Fruit fly (Drosophila melanogaster) whole organism, embryonic: Measurements from ENCODE around the gene Ent3.

Experiments used
- BEAF-32 ChIP-seq: fragments of 200-800 bp; sonication (Bioruptor generic); optimal IDR thresholded peaks from 3 replicates; lab custom pipeline; 2017; ENCODE audit warnings: missing biosample characterization, missing genetic modification characterization, mild to moderate bottlenecking, moderate library complexity, missing genetic modification reagents
- BtbVII ChIP-seq: fragments of 200-800 bp; sonication (Bioruptor generic); optimal IDR thresholded peaks from 3 replicates; lab custom pipeline; 2017; ENCODE audit warnings: missing biosample characterization, mild to moderate bottlenecking, missing genetic modification characterization
- CG1024 ChIP-seq: fragments of 200-800 bp; sonication (Bioruptor generic); IDR thresholded peaks from 2 replicates; pipeline ENCODE4 v1.3.6; 2022; ENCODE audit warnings: missing biosample characterization, missing genetic modification characterization
- CG10267 ChIP-seq: fragments of 200-800 bp; sonication (Bioruptor generic); optimal IDR thresholded peaks from 2 replicates; lab custom pipeline; 2018; ENCODE audit warnings: missing biosample characterization, mild to moderate bottlenecking, missing genetic modification characterization, moderate library complexity
- CG10979 ChIP-seq: fragments of 200-800 bp; sonication (Bioruptor generic); optimal IDR thresholded peaks from 2 replicates; lab custom pipeline; 2018; ENCODE audit warnings: missing biosample characterization, mild to moderate bottlenecking, missing genetic modification characterization, moderate library complexity
- CG11504 ChIP-seq: fragments of 200-800 bp; sonication (Bioruptor generic); optimal IDR thresholded peaks from 3 replicates; lab custom pipeline; 2019; ENCODE audit warnings: missing biosample characterization, mild to moderate bottlenecking, missing genetic modification characterization, moderate library complexity
- CG12659 ChIP-seq: fragments of 200-800 bp; sonication (Bioruptor generic); optimal IDR thresholded peaks from 3 replicates; lab custom pipeline; 2017; ENCODE audit warnings: mild to moderate bottlenecking, missing biosample characterization, missing genetic modification reagents, missing genetic modification characterization
- CG13894 ChIP-seq: fragments of 200-800 bp; sonication (Bioruptor generic); optimal IDR thresholded peaks from 3 replicates; lab custom pipeline; 2018; ENCODE audit warnings: missing biosample characterization, mild to moderate bottlenecking, missing genetic modification characterization, moderate library complexity
- CG15601 ChIP-seq: fragments of 200-800 bp; sonication (Bioruptor generic); optimal IDR thresholded peaks from 3 replicates; lab custom pipeline; 2019; ENCODE audit warnings: missing biosample characterization, mild to moderate bottlenecking, missing genetic modification characterization, moderate library complexity
- CG16813 ChIP-seq: fragments of 200-800 bp; sonication (Bioruptor generic); IDR thresholded peaks from 3 replicates; pipeline ENCODE4 v1.3.6; 2022; ENCODE audit warnings: missing biosample characterization, missing genetic modification characterization; ENCODE audit not compliant: partially characterized antibody
- CG17385 ChIP-seq: fragments of 200-800 bp; sonication (Bioruptor generic); optimal IDR thresholded peaks from 3 replicates; lab custom pipeline; 2018; ENCODE audit warnings: missing biosample characterization, mild to moderate bottlenecking, missing genetic modification characterization
- CG18476 ChIP-seq: fragments of 200-800 bp; sonication (Bioruptor generic); optimal IDR thresholded peaks from 2 replicates; lab custom pipeline; 2016; ENCODE audit warnings: missing biosample characterization, mild to moderate bottlenecking, missing genetic modification characterization
- CG2712 ChIP-seq: fragments of 200-800 bp; optimal IDR thresholded peaks from 3 replicates; lab custom pipeline; 2019; ENCODE audit warnings: missing biosample characterization, mild to moderate bottlenecking, missing genetic modification characterization, moderate library complexity
- CG34224 ChIP-seq: fragments of 200-800 bp; sonication (Bioruptor generic); IDR thresholded peaks from 3 replicates; pipeline ENCODE4 v1.3.6; 2022; ENCODE audit warnings: missing biosample characterization, missing genetic modification characterization; ENCODE audit not compliant: partially characterized antibody
- CG34376 ChIP-seq: fragments of 200-800 bp; sonication (Bioruptor generic); optimal IDR thresholded peaks from 2 replicates; lab custom pipeline; 2018; ENCODE audit warnings: missing biosample characterization, mild to moderate bottlenecking, missing genetic modification characterization
- CG4617 ChIP-seq: fragments of 200-800 bp; sonication (Bioruptor generic); optimal IDR thresholded peaks from 3 replicates; lab custom pipeline; 2016; ENCODE audit warnings: missing biosample characterization, missing genetic modification characterization, borderline replicate concordance
- CG7987 ChIP-seq: fragments of 200-800 bp; sonication (Bioruptor generic); optimal IDR thresholded peaks from 2 replicates; lab custom pipeline; 2018; ENCODE audit warnings: missing biosample characterization, mild to moderate bottlenecking, missing genetic modification characterization, moderate library complexity
- CG8388 ChIP-seq: fragments of 200-800 bp; sonication (Bioruptor generic); optimal IDR thresholded peaks from 2 replicates; lab custom pipeline; 2019; ENCODE audit warnings: missing biosample characterization, mild to moderate bottlenecking, missing genetic modification characterization, moderate library complexity
- CTCF ChIP-seq: fragments of 200-800 bp; sonication (Bioruptor generic); optimal IDR thresholded peaks from 2 replicates; lab custom pipeline; 2017; ENCODE audit warnings: missing biosample characterization, mild to moderate bottlenecking, missing genetic modification characterization, moderate library complexity
- Chrac-16 ChIP-seq: fragments of 200-800 bp; sonication (Bioruptor generic); optimal IDR thresholded peaks from 3 replicates; lab custom pipeline; 2016; ENCODE audit warnings: missing biosample characterization, missing genetic modification characterization
- CkIIα-i1 ChIP-seq: fragments of 200-800 bp; sonication (Bioruptor generic); IDR thresholded peaks from 2 replicates; pipeline ENCODE4 v1.3.6; 2022; ENCODE audit warnings: missing biosample characterization, missing genetic modification characterization
- Dad ChIP-seq: fragments of 200-800 bp; sonication (Bioruptor generic); optimal IDR thresholded peaks from 3 replicates; lab custom pipeline; 2016; ENCODE audit warnings: missing biosample characterization, missing genetic modification characterization
- Deaf1 ChIP-seq: fragments of 200-800 bp; optimal IDR thresholded peaks from 3 replicates; lab custom pipeline; 2019; ENCODE audit warnings: missing biosample characterization, mild to moderate bottlenecking, missing genetic modification characterization, moderate library complexity
- Ets65A ChIP-seq: fragments of 200-800 bp; sonication (Bioruptor generic); peaks from one replicate; lab custom pipeline; 2016; ENCODE audit warnings: missing biosample characterization, missing genetic modification characterization
- Hr3 ChIP-seq: fragments of 200-800 bp; sonication (Bioruptor generic); optimal IDR thresholded peaks from 3 replicates; lab custom pipeline; 2016; ENCODE audit warnings: missing biosample characterization, missing genetic modification characterization
- Hsf ChIP-seq: fragments of 200-800 bp; sonication (Bioruptor generic); optimal IDR thresholded peaks from 3 replicates; lab custom pipeline; 2016; ENCODE audit warnings: missing biosample characterization, missing genetic modification characterization
- MESR4 ChIP-seq: fragments of 200-800 bp; sonication (Bioruptor generic); optimal IDR thresholded peaks from 2 replicates; lab custom pipeline; 2018; ENCODE audit warnings: missing biosample characterization, mild to moderate bottlenecking, missing genetic modification characterization, moderate library complexity
- Max ChIP-seq: fragments of 200-800 bp; sonication (Bioruptor generic); optimal IDR thresholded peaks from 2 replicates; lab custom pipeline; 2016; ENCODE audit warnings: missing biosample characterization, mild to moderate bottlenecking, missing genetic modification characterization
- Meics ChIP-seq: fragments of 200-800 bp; sonication (Bioruptor generic); optimal IDR thresholded peaks from 2 replicates; lab custom pipeline; 2017; ENCODE audit warnings: missing biosample characterization, mild to moderate bottlenecking, missing genetic modification characterization
- Opbp ChIP-seq: fragments of 200-800 bp; sonication (Bioruptor generic); IDR thresholded peaks from 3 replicates; pipeline ENCODE4 v1.3.6; 2022; ENCODE audit warnings: missing biosample characterization, missing genetic modification characterization; ENCODE audit not compliant: partially characterized antibody
- Ptx1 ChIP-seq: fragments of 200-800 bp; sonication (Bioruptor generic); IDR thresholded peaks from 2 replicates; pipeline ENCODE4 v1.3.6; 2022; ENCODE audit warnings: missing biosample characterization, missing genetic modification characterization
- Scr ChIP-seq: fragments of 200-800 bp; sonication (Bioruptor generic); IDR thresholded peaks from 2 replicates; pipeline ENCODE4 v1.3.6; 2022; ENCODE audit warnings: missing biosample characterization, missing genetic modification characterization; ENCODE audit not compliant: partially characterized antibody
- amos ChIP-seq: fragments of 200-800 bp; sonication (Bioruptor generic); IDR thresholded peaks from 2 replicates; pipeline ENCODE4 v1.3.6; 2022; ENCODE audit warnings: missing biosample characterization, missing genetic modification characterization; ENCODE audit not compliant: partially characterized antibody
- bbx ChIP-seq: fragments of 200-800 bp; sonication (Bioruptor generic); IDR thresholded peaks from 2 replicates; pipeline ENCODE4 v1.3.6; 2022; ENCODE audit warnings: missing biosample characterization, missing genetic modification characterization; ENCODE audit not compliant: partially characterized antibody
- bigmax ChIP-seq: fragments of 200-800 bp; sonication (Bioruptor generic); optimal IDR thresholded peaks from 2 replicates; lab custom pipeline; 2018; ENCODE audit warnings: missing biosample characterization, mild to moderate bottlenecking, missing genetic modification characterization
- cas ChIP-seq: fragments of 200-800 bp; sonication (Bioruptor generic); IDR thresholded peaks from 2 replicates; pipeline ENCODE4 v1.3.6; 2022; ENCODE audit warnings: missing biosample characterization, missing genetic modification characterization
- croc ChIP-seq: fragments of 200-800 bp; sonication (Bioruptor generic); conservative IDR thresholded peaks from 3 replicates; pipeline ENCODE4 v1.3.6; 2022; ENCODE audit warnings: missing biosample characterization, missing genetic modification characterization
- crp ChIP-seq, 2 experiments: fragments of 200-800 bp; sonication (Bioruptor generic); optimal IDR thresholded peaks; 2 replicates in 1 of 2; 3 replicates in 1 of 2; lab custom pipeline; 2017; ENCODE audit warnings: missing biosample characterization in 2 of 2, missing genetic modification characterization in 2 of 2, mild to moderate bottlenecking in 1 of 2, moderate library complexity in 1 of 2
- fd102C ChIP-seq: fragments of 200-800 bp; sonication (Bioruptor generic); optimal IDR thresholded peaks from 2 replicates; lab custom pipeline; 2018; ENCODE audit warnings: missing biosample characterization, mild to moderate bottlenecking, missing genetic modification characterization, moderate library complexity
- gcm ChIP-seq: fragments of 200-800 bp; sonication (Bioruptor generic); optimal IDR thresholded peaks from 2 replicates; lab custom pipeline; 2019; ENCODE audit warnings: missing biosample characterization, mild to moderate bottlenecking, missing genetic modification characterization, moderate library complexity
- ind ChIP-seq: fragments of 200-800 bp; sonication (Bioruptor generic); optimal IDR thresholded peaks from 3 replicates; lab custom pipeline; 2016; ENCODE audit warnings: missing biosample characterization, missing genetic modification characterization
- jing ChIP-seq: fragments of 200-800 bp; sonication (Bioruptor generic); optimal IDR thresholded peaks from 2 replicates; lab custom pipeline; 2018; ENCODE audit warnings: missing biosample characterization, mild to moderate bottlenecking, missing genetic modification characterization
- sens ChIP-seq: fragments of 200-800 bp; sonication (Bioruptor generic); peaks from one replicate; lab custom pipeline; 2016; ENCODE audit warnings: missing biosample characterization, missing genetic modification characterization
- shn ChIP-seq: fragments of 200-800 bp; sonication (Bioruptor generic); optimal IDR thresholded peaks from 3 replicates; lab custom pipeline; 2016; ENCODE audit warnings: missing biosample characterization, missing genetic modification characterization
- so ChIP-seq: fragments of 200-800 bp; sonication (Bioruptor generic); IDR thresholded peaks from 3 replicates; pipeline ENCODE4 v1.3.6; 2022; ENCODE audit warnings: missing biosample characterization, missing genetic modification characterization
- sug ChIP-seq: fragments of 200-800 bp; optimal IDR thresholded peaks from 2 replicates; lab custom pipeline; 2019; ENCODE audit warnings: missing biosample characterization, mild to moderate bottlenecking, missing genetic modification characterization, moderate library complexity
- tap ChIP-seq: fragments of 200-800 bp; optimal IDR thresholded peaks from 3 replicates; lab custom pipeline; 2019; ENCODE audit warnings: missing biosample characterization, mild to moderate bottlenecking, missing genetic modification characterization, moderate library complexity
- trem ChIP-seq: fragments of 200-800 bp; optimal IDR thresholded peaks from 3 replicates; lab custom pipeline; 2019; ENCODE audit warnings: missing biosample characterization, mild to moderate bottlenecking, missing genetic modification characterization, moderate library complexity
- unc-4 ChIP-seq: fragments of 200-800 bp; sonication (Bioruptor generic); IDR thresholded peaks from 2 replicates; pipeline ENCODE4 v1.3.6; 2022; ENCODE audit warnings: missing biosample characterization, missing genetic modification characterization; ENCODE audit not compliant: partially characterized antibody
- vfl ChIP-seq: fragments of 200-800 bp; sonication (Bioruptor generic); optimal IDR thresholded peaks from 2 replicates; lab custom pipeline; 2016; ENCODE audit warnings: missing biosample characterization, missing genetic modification characterization

Ent3 gene

dm6 chr3L:12849867-12850301 lies 3.6 kb upstream of the Ent3 start, which contains the start of the genes CG10948 and Wbp2 (continued):
- peak; percentile 45 for TF ChIP-seq CG2712 (tag; lab: Kevin White, UChicago)
- no peak for TF ChIP-seq bigmax (GFP tag; lab: Kevin White, UChicago)
- TF ChIP-seq Opbp (GFP tag; lab: Robert Waterston, UW): peak; percentile 76
- TF ChIP-seq bbx (GFP tag; lab: Robert Waterston, UW): peak; percentile 59
- no peak for TF ChIP-seq croc (GFP tag; lab: Robert Waterston, UW)
- no peak for TF ChIP-seq jing (GFP tag; lab: Kevin White, UChicago)
- peak; percentile 88 for TF ChIP-seq sens (GFP tag; lab: Kevin White, UChicago)
- peak; percentile 90 for TF ChIP-seq CG4617 (GFP tag; lab: Kevin White, UChicago)
- peak; percentile 49 for TF ChIP-seq CG34224 (GFP tag; lab: Robert Waterston, UW)
- no peak for TF ChIP-seq CG7987 (GFP tag; lab: Kevin White, UChicago)
- TF ChIP-seq gcm (GFP tag; lab: Kevin White, UChicago): no peak
- peak; percentile 58 for TF ChIP-seq unc-4 (GFP tag; lab: Robert Waterston, UW)
- peak; percentile 7 for TF ChIP-seq Dad (GFP tag; lab: Kevin White, UChicago)
- no peak for TF ChIP-seq Hr3 (GFP tag; lab: Kevin White, UChicago)
- TF ChIP-seq CG8388 (GFP tag; lab: Kevin White, UChicago): no peak
- no peak for TF ChIP-seq fd102C (GFP tag; lab: Kevin White, UChicago)
- TF ChIP-seq CG16813 (GFP tag; lab: Robert Waterston, UW): peak; percentile 48; the same call in 1 of the 3 replicates
- TF ChIP-seq CG18476 (GFP tag; lab: Kevin White, UChicago): no peak
- TF ChIP-seq trem (tag; lab: Kevin White, UChicago): peak; percentile 94
- peak; percentile 72 for TF ChIP-seq BEAF-32
- peak; percentile 21 for TF ChIP-seq CG15601 (tag; lab: Kevin White, UChicago)
- TF ChIP-seq CG12659 (GFP tag; lab: Kevin White, UChicago): peak; percentile 89
- no peak for TF ChIP-seq CG1024 (GFP tag; lab: Robert Waterston, UW)
- TF ChIP-seq Scr (GFP tag; lab: Robert Waterston, UW): peak; percentile 61
- TF ChIP-seq CG11504 (tag; lab: Kevin White, UChicago): no peak
- TF ChIP-seq Chrac-16: no peak
- no peak for TF ChIP-seq vfl (GFP tag; lab: Kevin White, UChicago)
- peak; percentile 28 for TF ChIP-seq Hsf (GFP tag; lab: Kevin White, UChicago)
- TF ChIP-seq CG17385 (GFP tag; lab: Kevin White, UChicago): no peak
- peak; percentile 87 for TF ChIP-seq sug
- peak; percentile 34 to 90 for TF ChIP-seq crp (GFP tag; optimal IDR thresholded peaks at IDR 0.05; lab: Kevin White, UChicago)
- peak; percentile 84 for TF ChIP-seq MESR4
- TF ChIP-seq Meics (GFP tag; lab: Kevin White, UChicago): no peak
- TF ChIP-seq BtbVII: peak; percentile 54
- TF ChIP-seq tap (tag; lab: Kevin White, UChicago): no peak
- no peak for TF ChIP-seq Deaf1 (tag; lab: Kevin White, UChicago)
- no peak for TF ChIP-seq Ptx1 (GFP tag; lab: Robert Waterston, UW)
- TF ChIP-seq CTCF (GFP tag; lab: Kevin White, UChicago): peak; percentile 24
- TF ChIP-seq cas: no peak
- peak; percentile 25 for TF ChIP-seq CG34376
- no peak for TF ChIP-seq ind
- TF ChIP-seq CG13894: no peak
- TF ChIP-seq CG10979 (tag; lab: Kevin White, UChicago): peak; percentile 22
- TF ChIP-seq Ets65A (GFP tag; lab: Kevin White, UChicago): peak; percentile 14
- no peak for TF ChIP-seq shn (GFP tag; lab: Kevin White, UChicago)
- TF ChIP-seq CkIIα-i1 (GFP tag; lab: Robert Waterston, UW): no peak
- peak; percentile 29 for TF ChIP-seq Max
- TF ChIP-seq amos (GFP tag; lab: Robert Waterston, UW): peak; percentile 60; the same call in 1 of the 2 replicates
- TF ChIP-seq so (GFP tag; lab: Robert Waterston, UW): no peak
- TF ChIP-seq CG10267 (tag; lab: Kevin White, UChicago): peak; percentile 59
